Fruit fly (Drosophila melanogaster): ENCODE data around the gene CG42818.

The CG42818 gene

dm6 chr2L:16287602-16288392 is 46.1 kb downstream of the CG42818 start, which contains the start of the genes crp and pkaap (continued):
- TF ChIP-seq Max (GFP tag; optimal IDR thresholded peaks at IDR 0.05) = peak; percentile 86
- TF ChIP-seq gsb-n (tag; optimal IDR thresholded peaks at IDR 0.05) = peak; percentile 52
- TF ChIP-seq CG13775 (GFP tag; optimal IDR thresholded peaks at IDR 0.05) = peak; percentile 58
- peak; percentile 14 for TF ChIP-seq CG5180 (GFP tag; optimal IDR thresholded peaks at IDR 0.05)
- peak; percentile 46 for TF ChIP-seq CG13424 (tag; optimal IDR thresholded peaks at IDR 0.05)
- no peak for TF ChIP-seq CG5953 (GFP tag; IDR thresholded peaks at IDR 0.05)
- peak; percentile 52 for TF ChIP-seq CG10462 (GFP tag; optimal IDR thresholded peaks at IDR 0.05)
- peak; percentile 56 for TF ChIP-seq zen (tag; optimal IDR thresholded peaks at IDR 0.05)
- peak; percentile 48 for TF ChIP-seq crc (GFP tag; optimal IDR thresholded peaks at IDR 0.05)
- TF ChIP-seq mirr (GFP tag; optimal IDR thresholded peaks at IDR 0.05) = peak; percentile 75
- peak; percentile 23 for TF ChIP-seq pros (GFP tag; optimal IDR thresholded peaks at IDR 0.05)
- TF ChIP-seq CG8924 (tag; optimal IDR thresholded peaks at IDR 0.05) = peak; percentile 49
- TF ChIP-seq seq (GFP tag; IDR thresholded peaks at IDR 0.05) = no peak
- peak; percentile 91 for TF ChIP-seq dpn (GFP tag; optimal IDR thresholded peaks at IDR 0.05)
- no peak for TF ChIP-seq Optix (GFP tag; IDR thresholded peaks at IDR 0.05)
- TF ChIP-seq pan (optimal IDR thresholded peaks at IDR 0.05) = no peak
- no peak for TF ChIP-seq pan (GFP tag; optimal IDR thresholded peaks at IDR 0.05 in 1 of 2, IDR thresholded peaks at IDR 0.05 in 1 of 2)
- TF ChIP-seq GATAe (GFP tag; conservative IDR thresholded peaks at IDR 0.05) = no peak
- peak; percentile 84 for TF ChIP-seq zfh2 (GFP tag; optimal IDR thresholded peaks at IDR 0.05)
- TF ChIP-seq jing (GFP tag; optimal IDR thresholded peaks at IDR 0.05) = peak; percentile 51
- TF ChIP-seq bigmax (GFP tag; optimal IDR thresholded peaks at IDR 0.05) = peak; percentile 7
- TF ChIP-seq CG13894 (tag; optimal IDR thresholded peaks at IDR 0.05) = peak; percentile 89
- peak; percentile 3 for TF ChIP-seq ac (GFP tag; optimal IDR thresholded peaks at IDR 0.05)
- TF ChIP-seq oc (tag; optimal IDR thresholded peaks at IDR 0.05) = no peak
- no peak for TF ChIP-seq Lim3 (GFP tag; IDR thresholded peaks at IDR 0.05)
- no peak for TF ChIP-seq cato (GFP tag; optimal IDR thresholded peaks at IDR 0.05; ENCODE audit: borderline replicate concordance)
- peak; percentile 66 for TF ChIP-seq CG31365 (tag; optimal IDR thresholded peaks at IDR 0.05)
- TF ChIP-seq NK7.1 (GFP tag; optimal IDR thresholded peaks at IDR 0.05) = peak; percentile 65
- TF ChIP-seq odd (GFP tag; optimal IDR thresholded peaks at IDR 0.05) = peak; percentile 19
- TF ChIP-seq CG15073 (GFP tag; optimal IDR thresholded peaks at IDR 0.05) = peak; percentile 13
- peak; percentile 64 for TF ChIP-seq CG12299 (tag; optimal IDR thresholded peaks at IDR 0.05)
- peak; percentile 12 for TF ChIP-seq Spps (tag; optimal IDR thresholded peaks at IDR 0.05)
- peak; percentile 2 to 78 for TF ChIP-seq crp (GFP tag; optimal IDR thresholded peaks at IDR 0.05)
- peak; percentile 91 for TF ChIP-seq corto (GFP tag; optimal IDR thresholded peaks at IDR 0.05)
- no peak for TF ChIP-seq CG11560 (tag; IDR thresholded peaks at IDR 0.05)
- TF ChIP-seq D (optimal IDR thresholded peaks at IDR 0.05) = no peak
- TF ChIP-seq D (GFP tag; optimal IDR thresholded peaks at IDR 0.05) = peak; percentile 43
- TF ChIP-seq CG34422 (GFP tag; IDR thresholded peaks at IDR 0.05) = no peak
- TF ChIP-seq Pdp1 (GFP tag; optimal IDR thresholded peaks at IDR 0.05) = peak; percentile 88 to 90
- TF ChIP-seq Sry-β (GFP tag; optimal IDR thresholded peaks at IDR 0.05) = peak; percentile 27
- peak; percentile 97 for TF ChIP-seq BEAF-32 (GFP tag; optimal IDR thresholded peaks at IDR 0.05)
- TF ChIP-seq CG12219 (GFP tag; optimal IDR thresholded peaks at IDR 0.05) = peak; percentile 15
- TF ChIP-seq usp (GFP tag; optimal IDR thresholded peaks at IDR 0.05) = no peak
- TF ChIP-seq CG17568 (GFP tag; optimal IDR thresholded peaks at IDR 0.05) = no peak
- TF ChIP-seq CG33557 (GFP tag; optimal IDR thresholded peaks at IDR 0.05) = peak; percentile 37
- peak; percentile 60 for TF ChIP-seq ftz-f1 (GFP tag; optimal IDR thresholded peaks at IDR 0.05)
- TF ChIP-seq trem (tag; optimal IDR thresholded peaks at IDR 0.05) = peak; percentile 62
- TF ChIP-seq CG6765 (GFP tag; optimal IDR thresholded peaks at IDR 0.05) = peak; percentile 19
- peak; percentile 84 for TF ChIP-seq Myb (GFP tag; optimal IDR thresholded peaks at IDR 0.05)
